Fruit fly (Drosophila melanogaster) whole organism, embryonic: ENCODE measurements around the gene CG33284.

Source experiments
- ATbp ChIP-seq: fragments of 200-800 bp; sonication (Bioruptor generic); optimal IDR thresholded peaks from 2 replicates; lab custom pipeline; 2017; ENCODE audit warnings: missing biosample characterization, mild to moderate bottlenecking, missing genetic modification characterization, missing genetic modification reagents
- Antp ChIP-seq: fragments of 200-800 bp; sonication (Bioruptor generic); optimal IDR thresholded peaks from 3 replicates; lab custom pipeline; 2016; ENCODE audit warnings: missing biosample characterization, missing genetic modification characterization
- CG11695 ChIP-seq: fragments of 200-800 bp; sonication (Bioruptor generic); IDR thresholded peaks from 3 replicates; pipeline ENCODE4 v1.3.6; 2022; ENCODE audit warnings: missing biosample characterization, missing genetic modification characterization
- CG13287 ChIP-seq: fragments of 200-800 bp; sonication (Bioruptor generic); IDR thresholded peaks from 2 replicates; pipeline ENCODE4 v1.3.6; 2022; ENCODE audit warnings: missing biosample characterization, missing genetic modification characterization; ENCODE audit not compliant: partially characterized antibody
- CG13894 ChIP-seq: fragments of 200-800 bp; sonication (Bioruptor generic); optimal IDR thresholded peaks from 3 replicates; lab custom pipeline; 2018; ENCODE audit warnings: missing biosample characterization, mild to moderate bottlenecking, missing genetic modification characterization, moderate library complexity
- CG14860 ChIP-seq: fragments of 200-800 bp; sonication (Bioruptor generic); IDR thresholded peaks from 3 replicates; pipeline ENCODE4 v1.3.6; 2022; ENCODE audit warnings: missing biosample characterization, missing genetic modification characterization; ENCODE audit not compliant: partially characterized antibody
- CG15073 ChIP-seq: fragments of 200-800 bp; sonication (Bioruptor generic); optimal IDR thresholded peaks from 2 replicates; lab custom pipeline; 2016; ENCODE audit warnings: missing biosample characterization, missing genetic modification characterization
- CG15601 ChIP-seq: fragments of 200-800 bp; sonication (Bioruptor generic); optimal IDR thresholded peaks from 3 replicates; lab custom pipeline; 2019; ENCODE audit warnings: missing biosample characterization, mild to moderate bottlenecking, missing genetic modification characterization, moderate library complexity
- CG17186 ChIP-seq: fragments of 200-800 bp; sonication (Bioruptor generic); optimal IDR thresholded peaks from 3 replicates; lab custom pipeline; 2017; ENCODE audit warnings: missing biosample characterization, missing genetic modification reagents, missing genetic modification characterization
- CG17829 ChIP-seq: fragments of 200-800 bp; optimal IDR thresholded peaks from 2 replicates; lab custom pipeline; 2019; ENCODE audit warnings: missing biosample characterization, mild to moderate bottlenecking, missing genetic modification characterization, moderate library complexity
- CG18476 ChIP-seq: fragments of 200-800 bp; sonication (Bioruptor generic); optimal IDR thresholded peaks from 2 replicates; lab custom pipeline; 2016; ENCODE audit warnings: missing biosample characterization, mild to moderate bottlenecking, missing genetic modification characterization
- CG18619 ChIP-seq: fragments of 200-800 bp; sonication (Bioruptor generic); optimal IDR thresholded peaks from 3 replicates; lab custom pipeline; 2017; ENCODE audit warnings: missing biosample characterization, mild to moderate bottlenecking, missing genetic modification characterization
- CG30403 ChIP-seq: fragments of 200-800 bp; sonication (Bioruptor generic); optimal IDR thresholded peaks from 3 replicates; lab custom pipeline; 2016; ENCODE audit warnings: missing biosample characterization, missing genetic modification characterization
- CG30431 ChIP-seq: fragments of 200-800 bp; sonication (Bioruptor generic); optimal IDR thresholded peaks from 2 replicates; lab custom pipeline; 2017; ENCODE audit warnings: missing biosample characterization, missing genetic modification characterization
- CG31224 ChIP-seq: fragments of 200-800 bp; sonication (Bioruptor generic); IDR thresholded peaks from 2 replicates; pipeline ENCODE4 v1.3.6; 2022; ENCODE audit warnings: missing biosample characterization, missing genetic modification characterization
- CG3995 ChIP-seq: fragments of 200-800 bp; sonication (Bioruptor generic); optimal IDR thresholded peaks from 3 replicates; lab custom pipeline; 2016; ENCODE audit warnings: missing biosample characterization, missing genetic modification characterization
- CG4707 ChIP-seq: fragments of 200-800 bp; sonication (Bioruptor generic); optimal IDR thresholded peaks from 2 replicates; lab custom pipeline; 2018; ENCODE audit warnings: missing biosample characterization, mild to moderate bottlenecking, missing genetic modification characterization, moderate library complexity
- CG5953 ChIP-seq: fragments of 200-800 bp; sonication (Bioruptor generic); IDR thresholded peaks from 2 replicates; pipeline ENCODE4 v1.3.6; 2022; ENCODE audit warnings: missing biosample characterization, missing genetic modification characterization
- CG6254 ChIP-seq: fragments of 200-800 bp; sonication (Bioruptor generic); optimal IDR thresholded peaks from 3 replicates; lab custom pipeline; 2017; ENCODE audit warnings: mild to moderate bottlenecking, missing biosample characterization, missing genetic modification reagents, missing genetic modification characterization
- CG7357 ChIP-seq: fragments of 200-800 bp; sonication (Bioruptor generic); IDR thresholded peaks from 3 replicates; pipeline ENCODE4 v1.3.6; 2022; ENCODE audit warnings: missing biosample characterization, missing genetic modification characterization
- CG8359 ChIP-seq: fragments of 200-800 bp; sonication (Bioruptor generic); optimal IDR thresholded peaks from 2 replicates; lab custom pipeline; 2017; ENCODE audit warnings: missing biosample characterization, mild to moderate bottlenecking, missing genetic modification characterization, borderline replicate concordance
- CG9797 ChIP-seq: fragments of 200-800 bp; sonication (Bioruptor generic); optimal IDR thresholded peaks from 3 replicates; lab custom pipeline; 2018; ENCODE audit warnings: missing biosample characterization, mild to moderate bottlenecking, missing genetic modification characterization
- CG9932 ChIP-seq: fragments of 200-800 bp; sonication (Bioruptor generic); IDR thresholded peaks from 2 replicates; pipeline ENCODE4 v1.3.6; 2022; ENCODE audit warnings: missing biosample characterization, missing genetic modification characterization
- CTCF ChIP-seq: fragments of 200-800 bp; sonication (Bioruptor generic); optimal IDR thresholded peaks from 2 replicates; lab custom pipeline; 2017; ENCODE audit warnings: missing biosample characterization, mild to moderate bottlenecking, missing genetic modification characterization, moderate library complexity
- Deaf1 ChIP-seq: fragments of 200-800 bp; optimal IDR thresholded peaks from 3 replicates; lab custom pipeline; 2019; ENCODE audit warnings: missing biosample characterization, mild to moderate bottlenecking, missing genetic modification characterization, moderate library complexity
- Dip3 ChIP-seq: fragments of 200-800 bp; sonication (Bioruptor generic); optimal IDR thresholded peaks from 3 replicates; lab custom pipeline; 2016; ENCODE audit warnings: missing biosample characterization, missing genetic modification characterization
- Elba2 ChIP-seq: fragments of 200-800 bp; sonication (Bioruptor generic); optimal IDR thresholded peaks from 3 replicates; lab custom pipeline; 2016; ENCODE audit warnings: missing biosample characterization, missing genetic modification characterization
- Hr78 ChIP-seq, 2 experiments: fragments of 200-800 bp in 1 of 2; fragments of >200 bp in 1 of 2; sonication (Bioruptor generic) in 1 of 2; optimal IDR thresholded peaks; 2 replicates each; lab custom pipeline; 2017 to 2019; ENCODE audit warnings: missing biosample characterization in 2 of 2, missing genetic modification characterization in 2 of 2, mild to moderate bottlenecking in 1 of 2, moderate library complexity in 1 of 2
- Jarid2 ChIP-seq: fragments of 200-800 bp; sonication (Bioruptor generic); optimal IDR thresholded peaks from 3 replicates; lab custom pipeline; 2017; ENCODE audit warnings: mild to moderate bottlenecking, missing biosample characterization, missing genetic modification reagents, missing genetic modification characterization
- MBD-R2 ChIP-seq: fragments of 200-800 bp; sonication (Bioruptor generic); IDR thresholded peaks from 2 replicates; pipeline ENCODE4 v1.3.6; 2022; ENCODE audit warnings: missing biosample characterization, missing genetic modification characterization
- NC2α ChIP-seq: fragments of 200-800 bp; sonication (Bioruptor generic); optimal IDR thresholded peaks from 2 replicates; lab custom pipeline; 2016; ENCODE audit warnings: missing biosample characterization, missing genetic modification characterization
- Pdp1 ChIP-seq, 2 experiments: fragments of 200-800 bp; sonication (Bioruptor generic); optimal IDR thresholded peaks; 3 replicates each; lab custom pipeline; 2016; ENCODE audit warnings: missing biosample characterization in 2 of 2, missing genetic modification characterization in 2 of 2, mild to moderate bottlenecking in 1 of 2, moderate library complexity in 1 of 2
- Ravus ChIP-seq: fragments of 200-800 bp; sonication (Bioruptor generic); IDR thresholded peaks from 2 replicates; pipeline ENCODE4 v1.3.6; 2022; ENCODE audit warnings: missing biosample characterization, missing genetic modification characterization
- Side ChIP-seq: fragments of 200-800 bp; sonication (Bioruptor generic); optimal IDR thresholded peaks from 2 replicates; lab custom pipeline; 2016; ENCODE audit warnings: missing biosample characterization, missing genetic modification characterization
- Six4 ChIP-seq: fragments of 200-800 bp; sonication (Bioruptor generic); optimal IDR thresholded peaks from 2 replicates; lab custom pipeline; 2016; ENCODE audit warnings: missing biosample characterization, missing genetic modification characterization
- Sox100B ChIP-seq: fragments of 200-800 bp; sonication (Bioruptor generic); optimal IDR thresholded peaks from 3 replicates; lab custom pipeline; 2018; ENCODE audit warnings: missing biosample characterization, mild to moderate bottlenecking, missing genetic modification characterization
- abd-A ChIP-seq: fragments of 200-800 bp; sonication (Bioruptor generic); optimal IDR thresholded peaks from 3 replicates; lab custom pipeline; 2019; ENCODE audit warnings: missing biosample characterization, mild to moderate bottlenecking, missing genetic modification characterization, moderate library complexity
- bigmax ChIP-seq: fragments of 200-800 bp; sonication (Bioruptor generic); optimal IDR thresholded peaks from 2 replicates; lab custom pipeline; 2018; ENCODE audit warnings: missing biosample characterization, mild to moderate bottlenecking, missing genetic modification characterization
- btn ChIP-seq: fragments of 200-800 bp; sonication (Bioruptor generic); optimal IDR thresholded peaks from 2 replicates; lab custom pipeline; 2016; ENCODE audit warnings: missing biosample characterization, missing genetic modification characterization
- crc ChIP-seq: fragments of 200-800 bp; sonication (Bioruptor generic); optimal IDR thresholded peaks from 2 replicates; lab custom pipeline; 2016; ENCODE audit warnings: missing biosample characterization, missing genetic modification characterization
- gfzf ChIP-seq: fragments of 200-800 bp; sonication (Bioruptor generic); optimal IDR thresholded peaks from 2 replicates; lab custom pipeline; 2016; ENCODE audit warnings: missing biosample characterization, mild to moderate bottlenecking, missing genetic modification characterization, moderate library complexity
- grn ChIP-seq: fragments of 200-800 bp; sonication (Bioruptor generic); optimal IDR thresholded peaks from 3 replicates; lab custom pipeline; 2017; ENCODE audit warnings: missing biosample characterization, missing genetic modification characterization
- gsb ChIP-seq: fragments of 200-800 bp; sonication (Bioruptor generic); IDR thresholded peaks from 2 replicates; pipeline ENCODE4 v1.3.6; 2022; ENCODE audit warnings: missing biosample characterization, missing genetic modification characterization
- hbn ChIP-seq: fragments of 200-800 bp; sonication (Bioruptor generic); IDR thresholded peaks from 2 replicates; pipeline ENCODE4 v1.3.6; 2022; ENCODE audit warnings: missing biosample characterization, missing genetic modification characterization; ENCODE audit not compliant: partially characterized antibody
- hkb ChIP-seq, 2 experiments: fragments of 200-800 bp in 1 of 2; fragments of >200 bp in 1 of 2; sonication (Bioruptor generic) in 1 of 2; IDR thresholded peaks in 1 of 2; optimal IDR thresholded peaks in 1 of 2; 2 replicates each; pipeline versions ENCODE4 v1.3.6 to Lab custom; 2017 to 2022; ENCODE audit warnings: missing biosample characterization in 1 of 2, missing genetic modification characterization in 1 of 2
- row ChIP-seq: fragments of 200-800 bp; sonication (Bioruptor generic); IDR thresholded peaks from 3 replicates; pipeline ENCODE4 v1.3.6; 2022; ENCODE audit warnings: missing biosample characterization, missing genetic modification characterization
- scrt ChIP-seq: fragments of 200-800 bp; sonication (Bioruptor generic); optimal IDR thresholded peaks from 2 replicates; lab custom pipeline; 2018; ENCODE audit warnings: missing biosample characterization, mild to moderate bottlenecking, missing genetic modification characterization, moderate library complexity
- sens ChIP-seq: fragments of 200-800 bp; sonication (Bioruptor generic); peaks from one replicate; lab custom pipeline; 2016; ENCODE audit warnings: missing biosample characterization, missing genetic modification characterization
- slbo ChIP-seq: fragments of 200-800 bp; sonication (Bioruptor generic); IDR thresholded peaks from 2 replicates; pipeline ENCODE4 v1.3.6; 2022; ENCODE audit warnings: missing biosample characterization, missing genetic modification characterization
- trh ChIP-seq: fragments of 200-800 bp; sonication (Bioruptor generic); optimal IDR thresholded peaks from 2 replicates; lab custom pipeline; 2016; ENCODE audit warnings: missing biosample characterization, missing genetic modification characterization
- twi ChIP-seq: fragments of 200-800 bp; optimal IDR thresholded peaks from 2 replicates; lab custom pipeline; 2019; ENCODE audit warnings: missing biosample characterization, mild to moderate bottlenecking, missing genetic modification characterization, moderate library complexity

The CG33284 gene

dm6 chr3L:21135850-21136249 lies 12.3 kb downstream of the CG33284 start (continued):
- TF ChIP-seq CG17186 (GFP tag; lab: Kevin White, UChicago) (peak; percentile 53), CG30431 (GFP tag; lab: Kevin White, UChicago) (no peak), Pdp1 (GFP tag; optimal IDR thresholded peaks at IDR 0.05; lab: Kevin White, UChicago) (peak in 1 of 2 experiments; percentile 79), NC2α (GFP tag; lab: Kevin White, UChicago) (no peak), Elba2 (peak; percentile 95), CG7357 (GFP tag; lab: Robert Waterston, UW) (no peak), CG18619 (GFP tag; lab: Kevin White, UChicago) (no peak), trh (GFP tag; lab: Kevin White, UChicago) (no peak), CG4707 (no peak), abd-A (tag; lab: Kevin White, UChicago) (no peak), hbn (GFP tag; lab: Robert Waterston, UW) (peak; percentile 89), CG6254 (no peak), scrt (no peak), Six4 (GFP tag; lab: Kevin White, UChicago) (no peak), CG9932 (GFP tag; lab: Robert Waterston, UW) (peak; percentile 47; the same call in 1 of the 2 replicates), hkb (optimal IDR thresholded peaks at IDR 0.05; lab: Kevin White, UChicago) (no peak), hkb (GFP tag; IDR thresholded peaks at IDR 0.05; lab: Robert Waterston, UW) (no peak; the same call in 1 of the 2 replicates), Jarid2 (peak; percentile 54), CG9797 (GFP tag; lab: Kevin White, UChicago) (peak; percentile 83), CG14860 (peak; percentile 92), MBD-R2 (GFP tag; lab: Robert Waterston, UW) (peak; percentile 72), Deaf1 (tag; lab: Kevin White, UChicago) (no peak), CG18476 (GFP tag; lab: Kevin White, UChicago) (no peak), CG13894 (no peak), ATbp (no peak), gfzf (GFP tag; lab: Kevin White, UChicago) (peak; percentile 62), Ravus (GFP tag; lab: Robert Waterston, UW) (no peak), CG8359 (GFP tag; lab: Kevin White, UChicago) (no peak), Side (GFP tag; lab: Kevin White, UChicago) (peak; percentile 20), Antp (peak; percentile 26), CG17829 (tag; lab: Kevin White, UChicago) (peak; percentile 51), CG11695 (0 out of 3 replicates have a peak, but pooled peaks have one; percentile 12), CG31224 (GFP tag; lab: Robert Waterston, UW) (no peak), CG13287 (peak; percentile 95), twi (peak; percentile 19), CG15601 (tag; lab: Kevin White, UChicago) (peak; percentile 43), CG15073 (GFP tag; lab: Kevin White, UChicago) (no peak), row (GFP tag; lab: Robert Waterston, UW) (peak; percentile 49), gsb (GFP tag; lab: Robert Waterston, UW) (no peak), CG3995 (GFP tag; lab: Kevin White, UChicago) (peak; percentile 36), sens (GFP tag; lab: Kevin White, UChicago) (peak; percentile 75), CG5953 (GFP tag; lab: Robert Waterston, UW) (no peak), btn (GFP tag; lab: Kevin White, UChicago) (no peak), CG30403 (GFP tag; lab: Kevin White, UChicago) (peak; percentile 31), Sox100B (no peak), crc (GFP tag; lab: Kevin White, UChicago) (no peak), bigmax (GFP tag; lab: Kevin White, UChicago) (no peak), grn (GFP tag; lab: Kevin White, UChicago) (no peak), slbo (GFP tag; lab: Robert Waterston, UW) (0 out of 2 replicates have a peak, but pooled peaks have one; percentile 26), Dip3 (GFP tag; lab: Kevin White, UChicago) (peak; percentile 17), CTCF (peak; percentile 34), Hr78 (GFP tag; optimal IDR thresholded peaks at IDR 0.05; lab: Kevin White, UChicago) (no peak)
